Worm (Caenorhabditis elegans) whole organism, midembryonic: Measurements from ENCODE around the gene F59A1.11.

Experiments
- T22C8.4 ChIP-seq: fragments of 200-800 bp; sonication (Bioruptor generic); IDR thresholded peaks from 2 replicates; pipeline ENCODE4 v1.3.6; 2022; ENCODE audit warnings: missing genetic modification characterization, missing compliant biosample characterization
- cog-1 ChIP-seq: sonication (generic microtip); optimal IDR thresholded peaks from 2 replicates; lab custom pipeline; 2016; ENCODE audit warnings: missing genetic modification characterization, missing compliant biosample characterization
- flt-1 ChIP-seq: fragments of 200-800 bp; sonication (Bioruptor generic); IDR thresholded peaks from 2 replicates; pipeline ENCODE4 v1.3.6; 2022; ENCODE audit warnings: missing genetic modification characterization, missing compliant biosample characterization
- klf-2 ChIP-seq: fragments of 200-800 bp; sonication (Bioruptor generic); conservative IDR thresholded peaks from 2 replicates; pipeline ENCODE4 v1.3.6; 2022; ENCODE audit warnings: missing genetic modification reagents, missing genetic modification characterization, missing compliant biosample characterization
- med-1 ChIP-seq: sonication (generic microtip); optimal IDR thresholded peaks from 2 replicates; lab custom pipeline; 2017; ENCODE audit warnings: missing genetic modification characterization, mild to moderate bottlenecking, missing compliant biosample characterization, antibody characterized with exemption, missing genetic modification reagents; ENCODE audit not compliant: insufficient read depth
- ref-1 ChIP-seq: fragments of 200-800 bp; sonication (Bioruptor generic); conservative IDR thresholded peaks from 2 replicates; pipeline ENCODE4 v1.3.6; 2022; ENCODE audit warnings: missing genetic modification reagents, missing genetic modification characterization, missing compliant biosample characterization
- tab-1 ChIP-seq: fragments of 200-800 bp; sonication (Bioruptor generic); IDR thresholded peaks from 2 replicates; pipeline ENCODE4 v1.3.6; 2022; ENCODE audit warnings: missing genetic modification characterization, missing compliant biosample characterization
- ztf-23 ChIP-seq: fragments of 200-800 bp; sonication (Bioruptor generic); IDR thresholded peaks from 2 replicates; pipeline ENCODE4 v1.3.6; 2022; ENCODE audit warnings: missing genetic modification reagents, missing genetic modification characterization, missing compliant biosample characterization
- ztf-29 ChIP-seq: fragments of 200-800 bp; sonication (Bioruptor generic); IDR thresholded peaks from 2 replicates; pipeline ENCODE4 v1.3.6; 2022; ENCODE audit warnings: missing genetic modification reagents, missing genetic modification characterization, missing compliant biosample characterization

F59A1.11 gene

DNA sequence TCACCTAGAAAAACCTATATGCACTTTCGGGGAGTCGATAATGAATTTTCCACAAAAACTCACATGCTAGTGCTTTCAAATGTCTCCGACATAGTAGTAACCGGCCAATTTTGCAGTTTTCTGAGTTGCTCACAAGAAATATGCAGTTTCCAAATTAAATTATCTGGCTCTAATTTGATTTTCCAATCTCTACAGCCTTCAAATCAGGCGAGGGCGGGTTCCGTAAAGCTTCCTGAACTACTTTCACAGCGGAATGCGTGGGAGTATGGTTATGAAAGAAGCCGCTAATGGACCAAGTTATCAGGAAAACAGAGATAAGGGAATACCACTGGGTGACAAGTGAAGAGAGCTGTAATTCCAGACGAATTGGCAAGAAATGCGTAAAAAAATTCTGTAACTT is at the start of gene F59A1.11:
F59A1.11 (minus strand) TSS at position 101 of the 400 bp plus-strand sequence.
- TF ChIP-seq klf-2 (GFP tag; lab: Robert Waterston, UW) (no peak), ztf-23 (GFP tag; lab: Robert Waterston, UW) (no peak), ref-1 (GFP tag; lab: Robert Waterston, UW) (no peak), cog-1 (tag; lab: Kevin White, UChicago) (no peak), tab-1 (no peak), med-1 (GFP tag; lab: Kevin White, UChicago) (no peak), ztf-29 (GFP tag; lab: Robert Waterston, UW) (no peak), T22C8.4 (no peak), flt-1 (GFP tag; lab: Robert Waterston, UW) (no peak)

DNA sequence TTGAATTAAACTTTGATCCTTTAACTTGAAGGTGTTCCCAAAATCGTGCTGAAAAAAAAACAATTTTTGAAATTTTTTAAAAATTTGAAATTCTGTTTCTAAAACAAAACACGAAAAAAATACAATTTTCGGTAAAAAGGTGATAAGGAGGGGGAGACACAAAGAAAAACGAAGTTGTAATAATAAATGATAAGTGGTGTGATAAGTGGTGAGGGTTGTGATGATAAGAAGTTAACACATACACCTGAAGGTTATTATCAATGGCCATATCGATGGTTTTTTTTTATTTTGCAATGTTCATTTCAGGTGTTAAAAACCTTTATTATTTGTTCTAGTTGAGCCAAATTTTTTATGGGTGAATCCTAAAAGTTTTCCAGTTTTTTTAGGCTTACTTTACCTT is 48.5 kb upstream of the F59A1.11 start, which contains the start of gene twk-33:
twk-33 (minus strand) TSS at position 48 of the 400 bp plus-strand sequence.
- no peak for TF ChIP-seq cog-1 (tag; lab: Kevin White, UChicago)

DNA sequence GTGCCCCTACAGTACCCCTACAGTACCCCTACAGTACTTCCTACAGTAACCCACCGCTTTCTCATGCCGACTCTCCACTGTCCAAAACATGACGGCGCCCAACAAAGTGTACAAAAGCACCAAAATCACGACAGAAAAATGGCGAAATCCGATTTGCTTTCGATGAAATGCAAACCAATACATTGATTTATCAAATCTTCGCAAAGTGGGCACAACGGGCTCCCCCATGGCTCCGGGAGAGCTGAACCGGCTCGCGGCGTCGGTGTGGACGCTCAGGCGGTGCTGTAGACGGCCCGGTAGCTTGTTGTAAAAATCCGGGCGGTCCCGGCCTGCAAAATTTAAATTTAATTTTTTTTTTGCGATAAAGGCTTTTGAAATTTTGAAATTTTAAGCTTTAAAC is 46.5 kb upstream of the F59A1.11 start:
- TF ChIP-seq flt-1 (GFP tag; lab: Robert Waterston, UW): no peak
- no peak for TF ChIP-seq ztf-23 (GFP tag; lab: Robert Waterston, UW)
- TF ChIP-seq ref-1 (GFP tag; lab: Robert Waterston, UW): no peak
- no peak for TF ChIP-seq med-1 (GFP tag; lab: Kevin White, UChicago)
- no peak for TF ChIP-seq tab-1
- TF ChIP-seq cog-1 (tag; lab: Kevin White, UChicago): no peak
- no peak for TF ChIP-seq ztf-29 (GFP tag; lab: Robert Waterston, UW)
- TF ChIP-seq klf-2 (GFP tag; lab: Robert Waterston, UW): no peak
- TF ChIP-seq T22C8.4: no peak

DNA sequence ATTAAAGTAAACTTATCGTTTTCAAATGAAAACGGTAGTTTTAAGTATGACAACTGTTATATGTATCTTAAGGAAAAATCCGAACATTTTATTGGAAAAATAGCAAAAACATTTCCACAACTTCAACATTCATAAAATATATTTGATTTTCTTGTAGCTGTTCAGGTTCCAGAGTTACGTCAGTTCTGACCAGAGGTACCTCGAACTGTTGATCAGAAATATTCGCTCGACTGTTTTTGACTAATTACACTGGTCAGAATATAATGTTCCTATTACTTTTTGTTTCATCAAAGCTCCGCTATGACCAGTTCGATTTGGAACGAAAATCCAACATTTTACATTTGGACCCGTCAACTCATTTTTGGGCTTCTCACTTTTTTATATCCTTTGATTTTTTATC is 41.2 kb upstream of the F59A1.11 start, which contains the start of gene srh-31:
srh-31 (plus strand) TSS at position 301 of the 400 bp plus-strand sequence.
- no peak for TF ChIP-seq ztf-23 (GFP tag; lab: Robert Waterston, UW)
- no peak for TF ChIP-seq ztf-29 (GFP tag; lab: Robert Waterston, UW)
- no peak for TF ChIP-seq ref-1 (GFP tag; lab: Robert Waterston, UW)
- TF ChIP-seq tab-1: no peak
- TF ChIP-seq T22C8.4: no peak
- TF ChIP-seq cog-1 (tag; lab: Kevin White, UChicago): no peak
- TF ChIP-seq med-1 (GFP tag; lab: Kevin White, UChicago): no peak
- no peak for TF ChIP-seq flt-1 (GFP tag; lab: Robert Waterston, UW)
- TF ChIP-seq klf-2 (GFP tag; lab: Robert Waterston, UW): no peak

DNA sequence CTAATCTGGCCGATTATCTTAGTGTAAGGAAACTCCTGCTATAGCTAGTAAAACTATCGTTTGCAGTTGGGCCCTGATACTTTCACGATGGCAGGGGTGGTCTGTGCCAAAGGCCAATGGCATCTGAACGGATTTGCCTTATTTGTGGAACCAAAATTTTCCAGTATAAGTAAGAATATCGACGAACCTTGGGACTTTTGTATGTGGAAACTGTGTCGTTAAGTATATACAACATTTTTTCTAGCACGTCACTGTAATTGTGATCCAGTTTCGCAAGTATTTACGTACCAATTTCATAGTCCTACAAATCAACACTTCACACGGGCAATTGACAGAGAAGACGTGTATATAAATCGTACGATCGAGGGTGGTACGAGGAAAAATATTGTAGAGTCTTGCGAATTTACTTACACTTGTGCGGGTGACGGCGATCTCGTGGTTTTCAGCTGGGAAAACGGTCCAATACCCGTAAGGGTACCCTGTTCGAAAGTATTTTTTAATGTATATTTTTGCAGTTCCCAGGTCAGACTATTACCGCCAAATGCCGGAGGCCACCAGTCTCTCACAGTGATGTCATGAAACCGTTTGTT is 40.5 kb upstream of the F59A1.11 start:
- TF ChIP-seq ztf-23 (GFP tag; lab: Robert Waterston, UW) (no peak), ztf-29 (GFP tag; lab: Robert Waterston, UW) (no peak), cog-1 (tag; lab: Kevin White, UChicago) (no peak), klf-2 (GFP tag; lab: Robert Waterston, UW) (no peak), flt-1 (GFP tag; lab: Robert Waterston, UW) (no peak), ref-1 (GFP tag; lab: Robert Waterston, UW) (no peak)

DNA sequence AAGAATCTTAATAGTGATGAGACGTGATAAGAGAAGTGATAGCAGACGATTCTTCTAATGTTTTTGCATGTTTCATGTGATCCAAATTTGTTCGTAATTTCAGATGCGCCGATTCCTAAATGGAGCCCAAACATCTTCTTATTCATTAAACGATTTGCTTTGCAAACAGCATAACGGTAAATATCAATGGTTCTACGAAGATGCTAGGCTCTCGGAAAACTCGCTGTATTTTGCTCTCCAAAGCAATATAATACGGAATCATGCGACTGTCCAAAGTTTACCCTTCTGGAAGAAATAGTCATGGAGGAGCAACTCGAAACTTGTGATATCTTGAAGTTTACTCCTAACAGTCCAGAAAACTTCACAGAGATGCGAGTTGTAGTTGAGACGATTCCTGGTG is 40.0 kb upstream of the F59A1.11 start, which contains the start of gene W06D12.6:
W06D12.6 (plus strand) TSS at position 301 of the 400 bp plus-strand sequence.
- no peak for TF ChIP-seq ztf-29 (GFP tag; lab: Robert Waterston, UW)
- TF ChIP-seq med-1 (GFP tag; lab: Kevin White, UChicago): no peak
- no peak for TF ChIP-seq cog-1 (tag; lab: Kevin White, UChicago)
- no peak for TF ChIP-seq ref-1 (GFP tag; lab: Robert Waterston, UW)

DNA sequence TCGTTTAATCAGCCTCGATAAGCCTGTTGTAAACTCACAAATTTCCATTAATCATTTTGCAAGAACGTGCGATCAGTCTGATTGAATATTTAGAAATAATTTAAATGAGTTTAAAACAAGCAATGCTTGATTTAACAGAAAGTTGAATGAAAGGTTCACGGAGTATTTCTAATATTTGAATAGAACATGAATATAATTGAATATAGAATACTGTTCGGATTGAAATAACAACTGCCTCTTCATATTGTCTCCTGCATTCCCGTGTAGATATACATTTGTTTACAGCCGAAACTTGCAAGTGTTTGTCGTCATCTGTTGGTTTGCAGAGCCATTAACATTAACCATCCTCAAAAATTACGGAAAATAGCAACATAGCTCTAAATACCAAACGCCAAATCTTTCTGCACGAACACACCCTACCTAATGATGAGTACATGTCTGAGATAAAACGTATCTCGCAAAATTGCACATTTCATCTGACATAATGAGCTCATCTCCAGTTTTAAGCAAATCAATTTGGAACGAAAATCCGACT is 35.0 kb upstream of the F59A1.11 start, which contains the start of the genes Y26G10.5 and srh-32:
Y26G10.5 (minus strand) TSS at position 101 of the 535 bp plus-strand sequence.
srh-32 (plus strand) TSS at position 485 of the 535 bp plus-strand sequence.
- TF ChIP-seq cog-1 (tag; lab: Kevin White, UChicago): no peak
- TF ChIP-seq tab-1: no peak
- TF ChIP-seq T22C8.4: no peak
- TF ChIP-seq ztf-29 (GFP tag; lab: Robert Waterston, UW): no peak
- no peak for TF ChIP-seq med-1 (GFP tag; lab: Kevin White, UChicago)
- no peak for TF ChIP-seq flt-1 (GFP tag; lab: Robert Waterston, UW)
- TF ChIP-seq ztf-23 (GFP tag; lab: Robert Waterston, UW): no peak
- TF ChIP-seq ref-1 (GFP tag; lab: Robert Waterston, UW): no peak
- no peak for TF ChIP-seq klf-2 (GFP tag; lab: Robert Waterston, UW)

DNA sequence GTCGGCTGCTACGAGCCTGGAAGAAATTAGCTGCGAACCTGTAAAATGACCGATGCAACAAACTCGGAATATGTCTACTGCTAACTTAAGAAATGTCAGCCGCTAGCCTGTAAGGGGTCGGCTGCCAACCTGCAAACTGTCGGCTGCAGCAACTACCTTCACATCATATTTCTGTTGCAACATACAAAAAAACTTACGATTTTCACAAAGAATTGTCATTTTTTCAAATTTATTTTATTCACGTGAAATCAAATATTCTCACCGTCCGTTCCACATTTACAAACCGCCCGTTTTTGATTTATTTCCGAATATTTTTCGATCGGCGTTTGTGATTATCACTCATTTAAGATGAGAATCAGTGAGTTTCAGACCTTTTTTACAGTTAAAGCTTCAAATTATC is 33.9 kb upstream of the F59A1.11 start, which contains the start of gene Y26G10.6:
Y26G10.6 (plus strand) TSS at position 301 of the 400 bp plus-strand sequence.
- no peak for TF ChIP-seq ref-1 (GFP tag; lab: Robert Waterston, UW)
- TF ChIP-seq ztf-23 (GFP tag; lab: Robert Waterston, UW): no peak
- no peak for TF ChIP-seq tab-1
- no peak for TF ChIP-seq cog-1 (tag; lab: Kevin White, UChicago)
- TF ChIP-seq klf-2 (GFP tag; lab: Robert Waterston, UW): no peak
- TF ChIP-seq T22C8.4: no peak
- TF ChIP-seq ztf-29 (GFP tag; lab: Robert Waterston, UW): no peak
- no peak for TF ChIP-seq med-1 (GFP tag; lab: Kevin White, UChicago)
- TF ChIP-seq flt-1 (GFP tag; lab: Robert Waterston, UW): no peak

DNA sequence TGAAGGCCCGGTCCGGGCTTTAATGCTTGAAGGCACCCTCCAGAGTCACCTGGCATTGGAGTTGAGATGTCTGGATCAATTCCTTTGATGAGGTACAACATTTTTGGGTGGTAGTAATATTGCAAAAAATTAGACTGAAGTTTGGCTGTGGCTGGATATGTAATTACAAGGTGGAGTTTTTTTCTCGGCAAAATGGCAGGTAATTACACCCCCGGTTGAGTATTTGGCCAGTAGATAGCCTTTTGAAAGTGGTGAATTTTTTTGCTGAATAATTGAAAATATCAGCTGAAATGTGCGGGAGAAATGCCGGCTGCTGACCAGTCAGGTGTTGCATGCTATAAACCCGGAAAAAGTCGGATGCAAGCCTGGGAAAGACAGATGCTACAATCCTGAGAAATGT is 33.3 kb upstream of the F59A1.11 start, which contains the start of gene Y26G10.4:
Y26G10.4 (minus strand) TSS at position 101 of the 400 bp plus-strand sequence.
- TF ChIP-seq klf-2 (GFP tag; lab: Robert Waterston, UW): no peak
- no peak for TF ChIP-seq flt-1 (GFP tag; lab: Robert Waterston, UW)
- no peak for TF ChIP-seq ztf-29 (GFP tag; lab: Robert Waterston, UW)
- no peak for TF ChIP-seq ref-1 (GFP tag; lab: Robert Waterston, UW)
- TF ChIP-seq T22C8.4: no peak
- no peak for TF ChIP-seq med-1 (GFP tag; lab: Kevin White, UChicago)
